Worm (Caenorhabditis elegans) whole organism, L4 larva: ENCODE data around the gene col-147.

Experiments
- F37D6.2 ChIP-seq: sonication (generic microtip); optimal IDR thresholded peaks from 2 replicates; lab custom pipeline; 2016; ENCODE audit warnings: mild to moderate bottlenecking, missing genetic modification characterization, missing compliant biosample characterization
- F44E2.7 ChIP-seq: fragments of 200-800 bp; sonication (Bioruptor generic); IDR thresholded peaks from 2 replicates; pipeline ENCODE4 v2.1.2; 2022; ENCODE audit warnings: missing genetic modification characterization, missing compliant biosample characterization
- R02D3.7 ChIP-seq: fragments of 150-350 bp; sonication (generic microtip); optimal IDR thresholded peaks from 3 replicates; lab custom pipeline; 2014; ENCODE audit warnings: missing biosample characterization, missing genetic modification characterization
- T20F7.1 ChIP-seq: fragments of 200-800 bp; sonication (Bioruptor generic); optimal IDR thresholded peaks from 2 replicates; lab custom pipeline; 2018; ENCODE audit warnings: mild to moderate bottlenecking, missing genetic modification characterization, missing compliant biosample characterization
- Y48G9A.11 ChIP-seq: fragments of 200-800 bp; sonication (Bioruptor generic); IDR thresholded peaks from 2 replicates; pipeline ENCODE4 v1.3.6; 2022; ENCODE audit warnings: missing genetic modification reagents, missing genetic modification characterization, missing compliant biosample characterization
- Y5F2A.4 ChIP-seq: fragments of 200-800 bp; sonication (Bioruptor generic); optimal IDR thresholded peaks from 2 replicates; lab custom pipeline; 2018; ENCODE audit warnings: mild to moderate bottlenecking, missing genetic modification characterization, missing compliant biosample characterization
- ZK337.2 ChIP-seq: fragments of 200-800 bp; sonication (Bioruptor generic); IDR thresholded peaks from 2 replicates; pipeline ENCODE4 v1.3.6; 2022; ENCODE audit warnings: missing genetic modification reagents, missing genetic modification characterization, missing compliant biosample characterization
- ceh-62 ChIP-seq: sonication (generic microtip); optimal IDR thresholded peaks from 2 replicates; lab custom pipeline; 2017; ENCODE audit warnings: missing biosample characterization, missing genetic modification characterization
- ces-1 ChIP-seq: fragments of 150-350 bp; sonication (generic microtip); optimal IDR thresholded peaks from 4 replicates; lab custom pipeline; 2014; ENCODE audit warnings: missing biosample characterization, missing genetic modification reagents, missing genetic modification characterization
- ctbp-1 ChIP-seq: fragments of 200-800 bp; sonication (Bioruptor generic); IDR thresholded peaks from 2 replicates; pipeline ENCODE4 v1.3.6; 2022; ENCODE audit warnings: missing genetic modification reagents, missing genetic modification characterization, missing compliant biosample characterization
- daf-16 ChIP-seq, 3 experiments: sonication (generic microtip); optimal IDR thresholded peaks; 2 replicates each; lab custom pipeline; 2016 to 2017; ENCODE audit warnings: missing genetic modification characterization in 3 of 3, missing genetic modification reagents in 3 of 3, mild to moderate bottlenecking in 2 of 3, missing compliant biosample characterization in 2 of 3, missing biosample characterization in 1 of 3, moderate library complexity in 1 of 3
- dmd-6 ChIP-seq: fragments of 200-800 bp; sonication (Bioruptor generic); IDR thresholded peaks from 2 replicates; pipeline ENCODE4 v1.3.6; 2022; ENCODE audit warnings: missing genetic modification reagents, missing genetic modification characterization, missing compliant biosample characterization
- dmd-8 ChIP-seq: fragments of 200-800 bp; sonication (Bioruptor generic); IDR thresholded peaks from 2 replicates; pipeline ENCODE4 v1.3.6; 2022; ENCODE audit warnings: missing genetic modification characterization, missing compliant biosample characterization
- egl-43 ChIP-seq: fragments of 200-800 bp; sonication (Bioruptor generic); IDR thresholded peaks from 2 replicates; pipeline ENCODE4 v1.3.6; 2022; ENCODE audit warnings: missing genetic modification reagents, missing genetic modification characterization, missing compliant biosample characterization
- gei-8 ChIP-seq: fragments of 200-800 bp; sonication (Bioruptor generic); optimal IDR thresholded peaks from 2 replicates; lab custom pipeline; 2018; ENCODE audit warnings: mild to moderate bottlenecking, missing genetic modification characterization, missing compliant biosample characterization
- hmg-1.1 ChIP-seq: fragments of 200-800 bp; sonication (Bioruptor generic); IDR thresholded peaks from 2 replicates; pipeline ENCODE4 v1.3.6; 2022; ENCODE audit warnings: missing genetic modification reagents, missing genetic modification characterization, missing compliant biosample characterization
- lim-7 ChIP-seq: fragments of 200-800 bp; sonication (Bioruptor generic); IDR thresholded peaks from 2 replicates; pipeline ENCODE4 v1.3.6; 2022; ENCODE audit warnings: missing genetic modification characterization, missing compliant biosample characterization
- lin-38 ChIP-seq: fragments of 200-800 bp; sonication (Bioruptor generic); IDR thresholded peaks from 2 replicates; pipeline ENCODE4 v1.3.6; 2022; ENCODE audit warnings: missing genetic modification reagents, missing genetic modification characterization, missing compliant biosample characterization
- lin-39 ChIP-seq: fragments of 150-350 bp; optimal IDR thresholded peaks from 2 replicates; lab custom pipeline; 2014; ENCODE audit warnings: missing biosample characterization, missing genetic modification reagents, missing genetic modification characterization
- madf-5 ChIP-seq, 2 experiments: fragments of 200-800 bp; sonication (Bioruptor generic); IDR thresholded peaks; 2 replicates each; pipeline ENCODE4 v1.3.6; 2022; ENCODE audit warnings: missing compliant biosample characterization in 2 of 2, missing genetic modification characterization in 2 of 2
- mdl-1 ChIP-seq, 2 experiments: fragments of 150-350 bp in 1 of 2; sonication (generic microtip) in 1 of 2; optimal IDR thresholded peaks; 2 replicates each; lab custom pipeline; 2014 to 2017; ENCODE audit warnings: missing biosample characterization in 2 of 2, missing genetic modification characterization in 2 of 2
- mes-2 ChIP-seq: sonication (generic microtip); optimal IDR thresholded peaks from 2 replicates; lab custom pipeline; 2016; ENCODE audit warnings: missing genotype, mild to moderate bottlenecking, missing genetic modification characterization, missing compliant biosample characterization; ENCODE audit not compliant: poor library complexity, severe bottlenecking
- nhr-10 ChIP-seq: fragments of 150-350 bp; optimal IDR thresholded peaks from 2 replicates; lab custom pipeline; 2014; ENCODE audit warnings: missing biosample characterization, missing genetic modification characterization
- nhr-111 ChIP-seq: fragments of 200-800 bp; sonication (Bioruptor generic); optimal IDR thresholded peaks from 2 replicates; lab custom pipeline; 2018; ENCODE audit warnings: mild to moderate bottlenecking, missing genetic modification characterization, missing compliant biosample characterization
- nhr-25 ChIP-seq: sonication (generic microtip); optimal IDR thresholded peaks from 2 replicates; lab custom pipeline; 2017; ENCODE audit warnings: missing genetic modification characterization, mild to moderate bottlenecking, missing compliant biosample characterization, antibody characterized with exemption, moderate library complexity, borderline replicate concordance; ENCODE audit not compliant: insufficient read depth
- nhr-42 ChIP-seq: fragments of 200-800 bp; sonication (Bioruptor generic); IDR thresholded peaks from 2 replicates; pipeline ENCODE4 v1.3.6; 2022; ENCODE audit warnings: missing genetic modification characterization, missing compliant biosample characterization
- php-3 ChIP-seq: fragments of 200-800 bp; sonication (Bioruptor generic); IDR thresholded peaks from 2 replicates; pipeline ENCODE4 v1.3.6; 2022; ENCODE audit warnings: missing genetic modification reagents, missing genetic modification characterization, missing compliant biosample characterization
- sdz-12 ChIP-seq: fragments of 200-800 bp; sonication (Bioruptor generic); optimal IDR thresholded peaks from 2 replicates; lab custom pipeline; 2018; ENCODE audit warnings: mild to moderate bottlenecking, missing genetic modification characterization, missing compliant biosample characterization
- set-16 ChIP-seq: fragments of 200-800 bp; sonication (Bioruptor generic); IDR thresholded peaks from 2 replicates; pipeline ENCODE4 v1.3.6; 2022; ENCODE audit warnings: missing genetic modification reagents, missing genetic modification characterization, missing compliant biosample characterization
- snpc-1.2 ChIP-seq: fragments of 200-800 bp; sonication (Bioruptor generic); IDR thresholded peaks from 2 replicates; pipeline ENCODE4 v1.3.6; 2022; ENCODE audit warnings: missing genetic modification reagents, missing genetic modification characterization, missing compliant biosample characterization
- snpc-4 ChIP-seq: fragments of 150-350 bp; optimal IDR thresholded peaks from 2 replicates; lab custom pipeline; 2014; ENCODE audit warnings: missing biosample characterization, missing genetic modification characterization
- tra-1 ChIP-seq: fragments of 200-800 bp; sonication (Bioruptor generic); IDR thresholded peaks from 2 replicates; pipeline ENCODE4 v1.3.6; 2022; ENCODE audit warnings: missing genetic modification reagents, missing genetic modification characterization, missing compliant biosample characterization
- unc-130 ChIP-seq: sonication (generic microtip); optimal IDR thresholded peaks from 2 replicates; lab custom pipeline; 2016; ENCODE audit warnings: missing genetic modification reagents, missing genetic modification characterization, missing compliant biosample characterization
- ztf-11 ChIP-seq: fragments of 150-350 bp; optimal IDR thresholded peaks from 2 replicates; lab custom pipeline; 2014; ENCODE audit warnings: missing biosample characterization, missing genetic modification characterization

The col-147 gene

ce11 chrV:9630542-9630941 is 2.6 kb downstream of the col-147 start:
- TF ChIP-seq Y48G9A.11 (GFP tag; lab: Robert Waterston, UW) (0 out of 2 replicates have a peak, but pooled peaks have one; percentile 46), daf-16 (GFP tag; optimal IDR thresholded peaks at IDR 0.05; lab: Kevin White, UChicago) (no peak), daf-16 (tag; optimal IDR thresholded peaks at IDR 0.05; lab: Kevin White, UChicago) (no peak), ztf-11 (tag; lab: Kevin White, UChicago) (no peak), hmg-1.1 (GFP tag; lab: Robert Waterston, UW) (no peak), nhr-25 (tag; lab: Kevin White, UChicago) (no peak), F44E2.7 (GFP tag; lab: Robert Waterston, UW) (0 out of 2 replicates have a peak, but pooled peaks have one; percentile 47), mdl-1 (tag; optimal IDR thresholded peaks at IDR 0.05; lab: Kevin White, UChicago) (no peak), tra-1 (GFP tag; lab: Robert Waterston, UW) (no peak), nhr-111 (GFP tag; lab: Kevin White, UChicago) (no peak), lim-7 (GFP tag; lab: Robert Waterston, UW) (0 out of 2 replicates have a peak, but pooled peaks have one; percentile 28), nhr-42 (GFP tag; lab: Robert Waterston, UW) (no peak), dmd-6 (GFP tag; lab: Robert Waterston, UW) (no peak), unc-130 (GFP tag; lab: Kevin White, UChicago) (no peak), egl-43 (GFP tag; lab: Robert Waterston, UW) (0 out of 2 replicates have a peak, but pooled peaks have one; percentile 46), sdz-12 (GFP tag; lab: Kevin White, UChicago) (no peak), snpc-4 (tag; lab: Kevin White, UChicago) (no peak), mes-2 (tag; lab: Kevin White, UChicago) (no peak), T20F7.1 (GFP tag; lab: Kevin White, UChicago) (no peak), ces-1 (no peak), lin-39 (tag; lab: Kevin White, UChicago) (no peak), ZK337.2 (GFP tag; lab: Robert Waterston, UW) (no peak), madf-5 (GFP tag; IDR thresholded peaks at IDR 0.05; lab: Robert Waterston, UW) (peak in 1 of 2 experiments; percentile 29; a peak in 1 of 4 replicates), lin-38 (GFP tag; lab: Robert Waterston, UW) (0 out of 2 replicates have a peak, but pooled peaks have one; percentile 23), ctbp-1 (0 out of 2 replicates have a peak, but pooled peaks have one; percentile 14), dmd-8 (GFP tag; lab: Robert Waterston, UW) (no peak), nhr-10 (tag; lab: Kevin White, UChicago) (no peak), set-16 (GFP tag; lab: Robert Waterston, UW) (peak; percentile 98)

ce11 chrV:9629643-9630042 is 3.5 kb downstream of the col-147 start, which contains the start of gene col-146:
Gene col-146 (plus strand): TSS chrV:9629943.
- TF ChIP-seq gei-8 (GFP tag; lab: Kevin White, UChicago) (no peak), ceh-62 (tag; lab: Kevin White, UChicago) (no peak), F37D6.2 (no peak), ZK337.2 (GFP tag; lab: Robert Waterston, UW) (no peak), php-3 (GFP tag; lab: Robert Waterston, UW) (no peak), F44E2.7 (GFP tag; lab: Robert Waterston, UW) (no peak), R02D3.7 (tag; lab: Kevin White, UChicago) (no peak), tra-1 (GFP tag; lab: Robert Waterston, UW) (no peak), snpc-1.2 (GFP tag; lab: Robert Waterston, UW) (no peak)

ce11 chrV:9629114-9629513 is 4.0 kb downstream of the col-147 start, which contains the start of gene idpc-3:
Gene idpc-3 (minus strand): TSS chrV:9629214.
- TF ChIP-seq Y5F2A.4 = no peak
